Worm (Caenorhabditis elegans): Measurements from ENCODE around the gene C02E7.10.

- TF ChIP-seq madf-10 (tag; optimal IDR thresholded peaks at IDR 0.05) (no peak), snpc-4 (GFP tag; optimal IDR thresholded peaks at IDR 0.05) (no peak), snpc-4 (tag; optimal IDR thresholded peaks at IDR 0.05) (no peak), attf-6 (GFP tag; IDR thresholded peaks at IDR 0.05) (no peak), mcd-1 (GFP tag; IDR thresholded peaks at IDR 0.05) (no peak), ccch-3 (GFP tag; optimal IDR thresholded peaks at IDR 0.05) (no peak), nhr-90 (tag; optimal IDR thresholded peaks at IDR 0.05) (no peak), nfya-1 (tag; optimal IDR thresholded peaks at IDR 0.05; ENCODE audit: borderline replicate concordance, insufficient read depth) (no peak), sdz-38 (tag; optimal IDR thresholded peaks at IDR 0.05) (no peak), egrh-3 (GFP tag; IDR thresholded peaks at IDR 0.05) (no peak), unc-62 (GFP tag; optimal IDR thresholded peaks at IDR 0.05) (no peak)
Measured at ce11 chrV:4918664-4919257, 14.1 kb downstream of the C02E7.10 start, which contains the start of gene C02E7.6.

All from whole organism, young adult.